Fruit fly (Drosophila melanogaster) ovary, adult (tissue): ENCODE data around the gene CG12105.

ENCODE experiments used
- CG17801 ChIP-seq: fragments of 200-800 bp; optimal IDR thresholded peaks from 2 replicates; lab custom pipeline; 2019; ENCODE audit warnings: missing biosample characterization, mild to moderate bottlenecking, missing genetic modification characterization, moderate library complexity; ENCODE audit not compliant: partially characterized antibody

CG12105 gene

DNA sequence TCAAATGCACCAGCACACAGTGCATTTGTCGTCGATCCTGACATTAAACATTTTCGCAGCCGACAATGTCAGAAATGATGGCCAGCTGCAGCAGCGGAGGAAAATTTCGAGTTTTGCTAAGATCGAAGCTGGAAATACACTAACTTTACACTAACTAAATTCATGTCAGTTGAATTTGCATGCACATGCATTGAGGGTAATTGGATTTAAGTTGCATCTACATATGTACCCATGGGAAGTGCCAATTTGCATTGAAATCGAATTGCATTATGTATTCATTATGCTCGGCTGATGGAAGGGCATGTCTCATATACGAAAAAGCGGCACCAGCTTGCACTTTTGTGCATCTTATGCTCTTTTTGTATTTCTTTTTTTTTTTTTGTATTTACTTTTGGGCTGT is 30.8 kb downstream of the CG12105 start:
- peak; percentile 85 for TF ChIP-seq CG17801 (GFP tag; lab: Kevin White, UChicago)

dm6 chr3L:1584003-1584402 is 31.6 kb downstream of the CG12105 start:
- TF ChIP-seq CG17801 (GFP tag; lab: Kevin White, UChicago) = no peak

DNA sequence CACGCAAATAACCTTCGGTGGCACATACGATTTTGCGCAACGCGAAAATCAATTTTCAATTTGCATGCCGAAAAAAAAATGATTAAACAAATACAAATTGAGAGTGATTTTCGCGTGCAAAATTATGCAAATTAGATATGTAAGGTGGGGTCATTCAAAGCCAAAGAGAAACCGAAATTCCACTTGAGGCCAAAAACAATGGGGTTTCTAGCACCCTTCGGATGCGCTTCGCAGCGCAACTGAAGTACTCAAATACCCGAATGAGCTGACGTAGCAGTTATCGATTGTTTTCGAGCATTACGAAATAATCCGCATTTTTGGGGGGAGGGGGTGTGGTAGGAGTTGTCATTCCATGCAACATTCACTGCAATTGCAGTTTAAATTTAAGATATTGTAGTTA is 34.8 kb downstream of the CG12105 start:
- no peak for TF ChIP-seq CG17801 (GFP tag; lab: Kevin White, UChicago)

- no peak for TF ChIP-seq CG17801 (GFP tag; lab: Kevin White, UChicago)
These were observed 35.4 kb downstream of the CG12105 start for dm6 chr3L:1580194-1580593.

DNA sequence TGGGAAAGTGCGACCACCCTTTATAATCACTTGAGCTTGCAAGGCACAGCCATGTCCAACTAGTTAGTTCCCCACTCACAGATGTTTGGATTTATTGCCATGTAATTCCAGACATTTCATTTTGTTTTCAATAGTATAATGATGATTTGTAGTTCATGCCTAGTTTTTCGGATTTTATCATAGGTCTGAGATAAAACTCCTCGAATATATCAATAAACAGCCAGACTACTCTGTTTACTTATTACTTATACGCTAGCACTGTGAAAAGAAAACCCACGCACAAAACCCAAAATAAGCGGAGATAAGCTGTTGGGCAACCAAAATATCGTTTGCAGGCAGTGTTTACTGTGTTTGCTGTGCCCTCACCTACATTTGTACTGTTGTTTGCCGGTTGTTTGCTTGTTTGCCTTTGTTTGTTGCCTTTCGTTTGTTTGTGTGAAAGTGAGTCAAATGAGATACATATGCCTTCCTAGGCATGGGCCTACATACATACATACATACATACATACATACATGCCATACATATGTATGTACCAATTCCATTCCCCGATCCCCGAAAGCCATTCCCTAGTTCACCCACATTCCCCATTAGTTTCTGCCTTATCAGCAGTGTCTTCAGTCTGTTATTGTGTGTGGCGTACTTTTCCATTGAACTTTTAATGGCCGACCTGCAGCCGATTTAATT is 36.3 kb downstream of the CG12105 start:
- no peak for TF ChIP-seq CG17801 (GFP tag; lab: Kevin White, UChicago)

dm6 chr3L:1578391-1578948 is 37.1 kb downstream of the CG12105 start:
- no peak for TF ChIP-seq CG17801 (GFP tag; lab: Kevin White, UChicago)

- no peak for TF ChIP-seq CG17801 (GFP tag; lab: Kevin White, UChicago)
These were observed 38.3 kb downstream of the CG12105 start for dm6 chr3L:1577338-1577737.

dm6 chr3L:1576489-1577106 is 39.0 kb downstream of the CG12105 start, which contains the start of gene CG13917:
TSS of gene CG13917 (plus strand) at chr3L:1576699.
- TF ChIP-seq CG17801 (GFP tag; lab: Kevin White, UChicago) = peak; percentile 33

DNA sequence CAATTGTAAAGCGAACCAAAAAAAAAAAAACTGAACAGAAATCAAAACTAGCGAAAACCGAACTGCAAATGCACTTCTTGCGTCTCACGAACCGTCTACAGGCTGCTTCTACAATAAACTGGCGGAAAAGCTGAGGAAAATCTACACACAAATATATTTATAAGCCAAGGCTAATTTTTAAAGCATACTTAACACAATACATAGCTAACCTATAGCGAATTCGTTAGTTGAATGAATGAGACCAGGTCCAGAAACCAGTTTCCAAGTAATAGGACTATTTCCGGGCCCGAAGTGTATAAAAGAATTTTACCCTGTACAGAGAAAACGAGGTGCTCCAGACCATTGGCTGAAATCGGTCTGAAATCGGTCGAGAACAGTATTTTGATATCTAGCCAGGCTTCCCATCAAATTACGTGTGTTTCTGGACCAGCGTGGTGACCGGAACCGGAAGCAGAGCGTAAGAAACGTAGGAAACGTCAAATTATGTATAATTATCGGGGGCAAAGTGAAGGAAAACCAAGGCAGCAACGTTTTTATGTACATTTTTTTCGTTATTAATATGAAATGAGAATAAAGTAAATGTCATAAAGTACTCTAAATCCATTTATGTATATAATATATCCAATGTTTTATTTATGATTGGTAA is 39.7 kb downstream of the CG12105 start:
- no peak for TF ChIP-seq CG17801 (GFP tag; lab: Kevin White, UChicago)

- no peak for TF ChIP-seq CG17801 (GFP tag; lab: Kevin White, UChicago)
These were observed 42.4 kb downstream of the CG12105 start for dm6 chr3L:1573191-1573590.

dm6 chr3L:1571077-1571476 is 44.5 kb downstream of the CG12105 start:
- TF ChIP-seq CG17801 (GFP tag; lab: Kevin White, UChicago) = no peak

dm6 chr3L:1569966-1570276 is 45.7 kb downstream of the CG12105 start:
- TF ChIP-seq CG17801 (GFP tag; lab: Kevin White, UChicago) = no peak

- no peak for TF ChIP-seq CG17801 (GFP tag; lab: Kevin White, UChicago)
These were observed 46.2 kb downstream of the CG12105 start, which contains the start of gene Tmep for dm6 chr3L:1569162-1569965. TSS of gene Tmep (plus strand) at chr3L:1569181.

dm6 chr3L:1568225-1569161 is 47.1 kb downstream of the CG12105 start, which contains the start of gene CG7879:
TSS of gene CG7879 (minus strand) at chr3L:1568608.
- no peak for TF ChIP-seq CG17801 (GFP tag; lab: Kevin White, UChicago)
